Worm (Caenorhabditis elegans) whole organism, dauer: ENCODE measurements around the gene T02C1.1.

Experiments used
- unc-62 ChIP-seq: sonication (generic microtip); optimal IDR thresholded peaks from 2 replicates; lab custom pipeline; 2017; ENCODE audit warnings: missing biosample characterization, missing genetic modification reagents, missing genetic modification characterization

Gene T02C1.1

DNA sequence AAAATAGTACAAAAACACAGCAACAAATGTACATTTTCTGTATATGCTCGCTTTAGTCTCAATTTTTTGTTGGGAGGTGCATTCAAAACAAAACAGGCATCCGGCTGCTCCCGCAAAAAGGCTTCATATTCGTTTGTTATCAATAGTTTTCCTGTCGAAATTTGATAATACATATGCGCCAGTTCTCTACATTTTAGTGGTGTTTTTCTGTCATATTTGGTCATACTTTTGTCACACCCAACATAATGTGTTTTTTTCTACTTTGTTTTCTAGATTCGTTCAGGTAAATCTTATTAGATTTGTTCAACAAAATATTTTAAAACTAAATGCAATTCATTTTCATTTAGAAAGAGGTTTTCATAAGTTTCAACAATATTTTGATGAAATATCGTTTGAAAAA lies 11.2 kb downstream of the T02C1.1 start:
- no peak for TF ChIP-seq unc-62

- TF ChIP-seq unc-62, result no peak
Measured at ce11 chrIII:9269012-9269471, 21.7 kb downstream of the T02C1.1 start, which contains the start of gene clip-1. Gene clip-1, minus strand, starts transcription at chrIII:9269062.

DNA sequence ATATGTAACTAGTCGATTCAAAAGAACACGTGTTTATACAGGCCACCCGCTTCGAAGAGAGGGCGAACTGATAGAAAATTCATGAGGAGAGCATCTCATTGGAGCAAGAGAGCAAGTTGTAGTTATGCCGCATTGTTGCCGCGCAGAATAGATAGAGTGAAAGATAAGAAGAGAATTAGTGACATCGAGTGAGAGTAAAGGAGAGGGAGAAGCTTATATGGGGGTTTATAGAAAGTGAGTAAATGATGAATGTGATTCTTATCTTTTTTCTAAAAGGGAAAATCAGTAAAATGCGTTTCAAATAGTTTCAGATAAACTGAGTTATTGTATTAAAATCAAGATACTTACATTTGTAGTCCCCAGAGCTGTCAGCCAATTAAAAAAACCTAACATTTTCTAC lies 22.9 kb downstream of the T02C1.1 start:
- no peak for TF ChIP-seq unc-62

ce11 chrIII:9271389-9271918 lies 24.1 kb downstream of the T02C1.1 start:
- no peak for TF ChIP-seq unc-62

DNA sequence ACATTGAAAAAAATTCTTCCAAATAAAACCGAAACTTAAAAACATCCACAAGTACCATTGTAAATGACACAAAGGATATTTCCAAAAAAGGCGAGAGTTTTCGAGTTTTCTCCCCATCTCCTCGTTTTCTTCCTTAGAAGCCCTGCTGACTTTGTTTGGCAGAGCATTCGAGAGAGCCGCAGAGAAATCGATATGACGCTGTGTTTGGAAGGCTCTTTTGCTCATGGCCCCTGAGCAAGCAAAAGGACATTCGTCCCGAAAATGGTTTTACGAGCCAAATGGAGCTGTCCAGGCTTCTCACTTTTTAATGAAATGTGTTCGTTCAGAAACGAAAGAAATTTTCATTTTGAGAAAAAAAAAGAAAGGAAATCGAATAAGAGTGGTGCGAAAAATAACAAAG lies 24.8 kb downstream of the T02C1.1 start:
- no peak for TF ChIP-seq unc-62

- TF ChIP-seq unc-62, result no peak
Measured at ce11 chrIII:9277803-9278202, 30.5 kb downstream of the T02C1.1 start.

DNA sequence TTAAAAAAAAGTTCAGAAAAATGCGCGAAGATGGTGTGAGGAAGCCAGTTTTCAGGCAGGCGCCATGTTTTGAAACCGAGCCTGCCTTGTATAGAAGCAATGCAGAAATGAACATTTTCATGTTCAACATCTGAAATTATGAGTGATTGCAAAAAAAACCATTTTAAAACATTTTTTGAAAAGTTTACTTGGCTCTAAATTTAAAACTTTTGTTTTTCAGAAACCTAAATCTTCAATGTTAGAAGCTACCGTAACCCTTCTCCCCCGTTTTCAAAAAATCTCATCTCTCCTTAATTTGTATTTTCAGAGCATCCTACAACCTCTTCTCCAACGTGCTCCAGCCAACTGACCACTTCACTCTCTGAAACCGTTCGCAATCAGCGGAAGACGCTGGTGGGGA lies 34.2 kb downstream of the T02C1.1 start, which contains the start of gene fozi-1:
Gene fozi-1 (plus strand): TSS at position 301 of the 400 bp plus-strand sequence.
- no peak for TF ChIP-seq unc-62

ce11 chrIII:9288540-9288939 lies 41.2 kb downstream of the T02C1.1 start:
- TF ChIP-seq unc-62, result no peak

ce11 chrIII:9289815-9290214 lies 42.5 kb downstream of the T02C1.1 start:
- TF ChIP-seq unc-62, result no peak

DNA sequence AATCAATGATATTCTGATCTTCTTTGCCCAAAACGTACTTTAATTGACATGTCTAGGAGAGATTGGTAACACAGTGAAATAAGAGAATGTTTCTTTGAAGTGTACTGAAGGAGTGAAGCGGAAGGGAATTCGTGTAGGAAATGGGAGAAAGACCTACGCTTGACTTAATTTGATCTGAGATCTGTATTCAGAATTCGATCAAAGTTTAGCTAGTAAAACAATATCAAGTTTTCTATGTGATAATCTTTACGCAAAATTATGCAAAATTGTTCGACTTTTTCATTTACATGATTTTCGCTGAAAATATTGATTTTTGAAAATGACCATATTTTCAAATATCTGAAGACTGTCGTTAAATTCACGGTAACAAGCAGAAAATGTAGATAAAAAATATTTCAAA lies 50.0 kb downstream of the T02C1.1 start, which contains the start of gene K01B6.4:
Gene K01B6.4 (minus strand): TSS at position 101 of the 400 bp plus-strand sequence.
- TF ChIP-seq unc-62, result no peak
